Fruit fly (Drosophila melanogaster): ENCODE measurements around the gene AnxB9.
A peak's percentile ranks its signal among the peaks of the same experiment; 100 is the strongest.

The AnxB9 gene

dm6 chr3R:21059486-21060356, 5.3 kb upstream of the AnxB9 start:
- no peak for TF ChIP-seq CTCF (optimal IDR thresholded peaks at IDR 0.05)
- TF ChIP-seq CG8478 (optimal IDR thresholded peaks at IDR 0.05) = no peak

DNA sequence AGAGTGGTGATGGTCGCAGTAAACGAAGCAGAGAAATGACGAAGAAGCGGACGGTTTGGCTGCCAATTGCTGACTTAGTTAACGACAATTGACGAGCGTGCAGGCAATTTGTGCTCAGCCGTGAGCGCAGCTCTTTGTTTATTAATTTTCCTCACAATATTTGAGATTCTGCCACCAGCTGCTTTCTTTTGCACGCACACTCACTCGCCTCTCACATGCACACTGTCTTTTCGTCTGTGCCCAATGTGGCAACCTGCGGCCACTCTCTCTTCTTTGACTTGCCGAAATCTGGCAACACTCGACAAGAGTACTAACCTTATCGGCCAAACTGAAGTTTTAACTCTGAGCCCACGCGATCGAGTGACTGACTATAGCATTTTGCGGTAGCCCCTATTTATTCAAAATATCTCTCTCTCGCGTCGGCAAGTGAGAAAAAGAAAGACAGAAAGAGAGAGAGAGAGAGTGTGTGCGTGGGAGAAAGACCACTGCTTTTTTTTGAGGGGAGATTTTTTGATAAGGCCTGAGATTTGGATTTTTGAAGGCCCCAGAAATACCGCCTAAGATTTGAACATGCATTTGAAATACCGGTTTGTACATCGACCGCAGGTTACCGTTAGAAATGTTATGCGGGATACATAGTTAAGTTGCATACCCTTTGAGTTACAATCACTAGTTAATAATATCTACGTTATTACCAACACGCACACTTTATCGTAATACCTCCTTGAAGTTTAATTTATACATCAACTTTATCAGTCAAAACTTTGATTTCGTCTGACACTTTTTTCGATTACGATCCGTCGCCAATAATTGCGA, 4.4 kb upstream of the AnxB9 start, which contains the start of gene Mvl:
Gene Mvl, minus strand, starts transcription at position 371 of the 816 bp plus-strand sequence.
- TF ChIP-seq CG8478 (optimal IDR thresholded peaks at IDR 0.05) = no peak
- peak; percentile 5 to 35 for TF ChIP-seq CTCF (optimal IDR thresholded peaks at IDR 0.05)

DNA sequence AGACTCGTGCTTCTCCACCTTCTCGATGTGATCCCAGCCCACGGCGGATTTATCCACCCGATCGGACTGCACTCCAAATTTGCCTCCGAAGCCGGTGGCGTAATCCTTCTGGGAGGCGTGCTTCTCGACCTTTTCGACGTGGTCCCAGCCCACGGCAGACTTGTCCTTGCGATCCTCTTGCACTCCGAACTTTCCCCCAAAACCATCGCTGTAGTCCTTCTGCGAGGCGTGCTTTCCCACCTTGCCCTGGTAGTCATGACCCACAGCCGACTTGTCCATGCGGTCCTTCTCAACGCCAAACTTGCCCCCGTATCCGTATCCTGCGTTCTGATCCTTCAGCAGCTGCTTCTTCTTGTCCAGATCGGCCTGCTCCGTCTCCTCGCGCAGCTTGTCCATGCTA, 1.6 kb upstream of the AnxB9 start:
- TF ChIP-seq CG8478 (optimal IDR thresholded peaks at IDR 0.05) (no peak), CTCF (optimal IDR thresholded peaks at IDR 0.05) (no peak)

- TF ChIP-seq CTCF (optimal IDR thresholded peaks at IDR 0.05) (peak in 1 of 2 experiments; percentile 47), CG8478 (optimal IDR thresholded peaks at IDR 0.05) (no peak)
Measured at dm6 chr3R:21064000-21064924, 779 bp upstream of the AnxB9 start, which contains the start of gene Cortactin. Cortactin (minus strand) TSS chr3R:21064471.

- TF ChIP-seq CG8478 (optimal IDR thresholded peaks at IDR 0.05) (no peak), CTCF (optimal IDR thresholded peaks at IDR 0.05) (no peak)
Measured at dm6 chr3R:21065696-21066080, 647 bp downstream of the AnxB9 start.

DNA sequence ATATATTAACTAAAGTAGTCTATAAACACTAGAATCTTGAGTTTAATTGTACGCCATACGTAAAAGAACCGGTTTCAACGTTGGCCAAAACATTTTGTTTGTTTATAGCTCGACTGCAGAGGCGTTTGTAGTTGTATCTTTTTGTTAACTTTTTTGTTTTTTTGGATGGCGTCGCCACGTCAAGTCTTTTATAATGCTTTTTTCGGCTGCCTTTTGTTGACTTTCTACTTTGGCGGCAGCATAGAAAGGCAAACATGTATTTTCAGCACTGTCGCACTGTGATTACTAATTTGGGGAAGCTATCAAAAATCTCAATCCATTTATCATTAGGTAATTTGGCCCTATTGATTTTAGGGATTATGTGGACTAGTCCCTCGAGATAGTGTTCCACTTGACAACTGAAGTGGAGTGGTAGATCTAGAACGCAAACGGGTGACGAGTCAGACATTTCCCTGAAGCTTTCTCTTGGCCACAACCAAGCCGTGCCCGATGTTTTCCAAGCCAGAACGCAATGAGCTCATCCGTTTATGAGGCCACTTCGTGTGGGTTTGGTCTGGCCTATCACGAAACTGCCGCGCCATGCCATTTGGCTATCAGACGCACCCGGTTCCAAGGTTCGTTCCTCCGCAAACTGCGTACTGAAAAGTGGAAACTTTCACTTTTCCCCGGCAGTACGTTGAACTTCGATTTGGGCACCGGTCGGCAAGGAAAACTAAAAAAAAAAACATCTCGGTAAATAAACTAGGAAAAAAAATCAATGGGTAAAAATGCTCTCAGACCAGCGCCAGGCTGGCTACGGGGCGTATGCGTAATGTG, 1.6 kb downstream of the AnxB9 start:
- TF ChIP-seq CG8478 (optimal IDR thresholded peaks at IDR 0.05) (no peak), CTCF (optimal IDR thresholded peaks at IDR 0.05) (no peak)

- TF ChIP-seq CTCF (optimal IDR thresholded peaks at IDR 0.05) (no peak), CG8478 (optimal IDR thresholded peaks at IDR 0.05) (no peak)
Measured at dm6 chr3R:21067543-21067942, 2.5 kb downstream of the AnxB9 start.

- TF ChIP-seq CTCF (optimal IDR thresholded peaks at IDR 0.05) (peak in 1 of 2 experiments; percentile 2), CG8478 (optimal IDR thresholded peaks at IDR 0.05) (no peak)
Measured at dm6 chr3R:21069742-21070141, 4.7 kb downstream of the AnxB9 start.

DNA sequence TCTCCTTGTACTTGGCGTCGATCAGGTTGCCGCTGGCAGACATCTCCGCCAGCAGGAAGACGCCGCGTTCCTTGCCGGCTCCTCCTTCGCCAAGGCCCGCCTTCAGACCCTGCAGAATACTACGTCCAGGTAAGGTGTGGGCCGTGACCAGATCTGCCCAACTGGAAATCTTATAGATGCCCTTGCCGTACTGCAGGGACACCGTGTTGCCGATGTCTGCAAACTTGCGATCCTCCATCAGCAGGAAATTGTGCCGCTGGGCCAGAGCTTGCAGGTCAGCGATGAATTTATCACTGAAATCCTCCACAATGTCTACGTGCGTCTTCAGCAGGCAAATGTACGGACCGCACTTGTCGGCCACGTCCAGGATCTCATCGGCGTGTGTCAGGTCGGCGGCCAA, 6.3 kb downstream of the AnxB9 start:
- TF ChIP-seq CG8478 (optimal IDR thresholded peaks at IDR 0.05) (no peak), CTCF (optimal IDR thresholded peaks at IDR 0.05) (no peak)

dm6 chr3R:21071943-21072500, 7.0 kb downstream of the AnxB9 start:
- TF ChIP-seq CTCF (optimal IDR thresholded peaks at IDR 0.05) (no peak), CG8478 (optimal IDR thresholded peaks at IDR 0.05) (no peak)

DNA sequence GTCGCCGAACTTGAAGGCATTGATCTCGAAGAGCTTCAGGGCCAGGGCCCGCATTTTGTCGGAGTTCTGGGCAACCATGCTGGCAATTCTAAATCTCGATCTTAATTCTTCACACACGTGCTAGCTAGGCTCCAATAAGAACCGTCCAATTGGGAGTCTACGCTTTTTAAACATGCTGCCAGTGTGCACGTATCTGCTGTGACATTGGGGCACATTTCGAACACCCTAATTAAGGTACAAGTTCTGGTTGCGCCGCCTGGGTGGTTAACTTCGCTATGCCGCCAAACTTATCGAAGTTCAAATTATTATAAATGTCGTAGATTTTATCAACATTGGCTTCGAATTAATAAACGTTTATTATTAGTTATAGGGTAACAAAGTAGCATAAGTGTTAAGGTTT, 8.1 kb downstream of the AnxB9 start, which contains the start of gene r-l:
Gene r-l, minus strand, starts transcription at position 179 of the 400 bp plus-strand sequence.
- TF ChIP-seq CG8478 (optimal IDR thresholded peaks at IDR 0.05) = no peak
- peak; percentile 30 to 49 for TF ChIP-seq CTCF (optimal IDR thresholded peaks at IDR 0.05)

DNA sequence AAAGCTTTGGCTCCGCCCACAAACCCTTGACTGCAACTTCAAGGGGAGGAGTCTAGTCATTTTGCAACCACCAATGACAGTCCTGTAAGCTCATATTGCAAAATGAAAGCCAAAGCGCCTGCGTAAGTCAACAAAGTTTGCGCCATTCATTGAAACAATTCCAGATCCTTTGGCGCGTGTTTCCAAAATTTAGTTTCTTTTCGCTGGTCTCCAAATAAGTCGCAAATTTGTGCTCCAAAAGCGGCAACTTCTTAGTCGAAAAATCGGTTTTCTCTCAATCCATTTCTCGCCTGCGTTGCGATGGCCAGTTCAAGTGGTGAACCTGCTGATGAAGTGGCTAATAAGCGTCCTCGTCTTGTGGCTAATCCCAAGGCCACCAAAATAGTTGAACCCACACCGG, 8.7 kb downstream of the AnxB9 start, which contains the start of gene dmrt93B:
Gene dmrt93B, plus strand, starts transcription at position 301 of the 400 bp plus-strand sequence.
- no peak for TF ChIP-seq CG8478 (optimal IDR thresholded peaks at IDR 0.05)

- TF ChIP-seq CG8478 (optimal IDR thresholded peaks at IDR 0.05) = no peak
Measured at dm6 chr3R:21077577-21077976, 12.5 kb downstream of the AnxB9 start.
